Worm (Caenorhabditis elegans): Measurements from ENCODE around the gene nlf-1.

Gene nlf-1

ce11 chrX:1018586-1018985 is 1.2 kb upstream of the nlf-1 start (continued):
- TF ChIP-seq unc-130 (GFP tag; optimal IDR thresholded peaks at IDR 0.05) (no peak), madf-3 (GFP tag; IDR thresholded peaks at IDR 0.05) (no peak), ceh-79 (tag; optimal IDR thresholded peaks at IDR 0.05) (no peak), zfh-2 (GFP tag; conservative IDR thresholded peaks at IDR 0.05) (peak; percentile 58), attf-6 (GFP tag; IDR thresholded peaks at IDR 0.05) (no peak), Y79H2A.3 (GFP tag; conservative IDR thresholded peaks at IDR 0.05) (no peak), F57A8.1 (GFP tag; optimal IDR thresholded peaks at IDR 0.05) (no peak), chd-7 (tag; optimal IDR thresholded peaks at IDR 0.05) (peak; percentile 9), B0035.1 (tag; optimal IDR thresholded peaks at IDR 0.05) (no peak)

- no peak for TF ChIP-seq cebp-2 (GFP tag; IDR thresholded peaks at IDR 0.05)
- TF ChIP-seq K12H6.12 (tag; optimal IDR thresholded peaks at IDR 0.05), result no peak
- TF ChIP-seq rpc-1 (optimal IDR thresholded peaks at IDR 0.05), result no peak
- TF ChIP-seq rpc-1 (tag; optimal IDR thresholded peaks at IDR 0.05), result peak; percentile 26
These were observed 2.7 kb downstream of the nlf-1 start for ce11 chrX:1014708-1015107.

- TF ChIP-seq T07F8.4 (tag; optimal IDR thresholded peaks at IDR 0.05) (no peak), him-1 (tag; optimal IDR thresholded peaks at IDR 0.05) (no peak), nfya-1 (tag; optimal IDR thresholded peaks at IDR 0.05; ENCODE audit: borderline replicate concordance, insufficient read depth) (no peak), Y53F4B.3 (GFP tag; IDR thresholded peaks at IDR 0.05) (no peak), somi-1 (GFP tag; optimal IDR thresholded peaks at IDR 0.05) (peak; percentile 55), pbrm-1 (GFP tag; IDR thresholded peaks at IDR 0.05) (0 out of 2 replicates have a peak, but pooled peaks have one; percentile 34), K11D2.4 (GFP tag; IDR thresholded peaks at IDR 0.05) (peak; percentile 70), hmg-1.2 (GFP tag; IDR thresholded peaks at IDR 0.05) (peak; percentile 40; the same call in 1 of the 2 replicates), lir-1 (GFP tag; conservative IDR thresholded peaks at IDR 0.05) (no peak), ekl-4 (GFP tag; IDR thresholded peaks at IDR 0.05) (0 out of 2 replicates have a peak, but pooled peaks have one; percentile 51), F10E7.11 (tag; optimal IDR thresholded peaks at IDR 0.05) (peak; percentile 7), hmg-20 (GFP tag; IDR thresholded peaks at IDR 0.05) (no peak; the same call in 1 of the 2 replicates), Y56A3A.18 (GFP tag; IDR thresholded peaks at IDR 0.05) (peak; percentile 78; the same call in 1 of the 2 replicates), nhr-27 (tag; optimal IDR thresholded peaks at IDR 0.05) (no peak), atf-7 (tag; optimal IDR thresholded peaks at IDR 0.05) (peak; percentile 26), egl-18 (GFP tag; IDR thresholded peaks at IDR 0.05) (no peak), tbp1 (GFP tag; optimal IDR thresholded peaks at IDR 0.05) (peak; percentile 16), ceh-58 (GFP tag; IDR thresholded peaks at IDR 0.05) (0 out of 2 replicates have a peak, but pooled peaks have one; percentile 3), madf-3 (GFP tag; IDR thresholded peaks at IDR 0.05) (0 out of 2 replicates have a peak, but pooled peaks have one; percentile 57), hlh-12 (tag; optimal IDR thresholded peaks at IDR 0.05) (no peak), Y67H2A.10 (GFP tag; conservative IDR thresholded peaks at IDR 0.05) (no peak), attf-3 (GFP tag; conservative IDR thresholded peaks at IDR 0.05) (no peak), nhr-120 (GFP tag; IDR thresholded peaks at IDR 0.05) (no peak), ets-4 (GFP tag; optimal IDR thresholded peaks at IDR 0.05) (no peak), lin-40 (tag; optimal IDR thresholded peaks at IDR 0.05) (peak; percentile 17), F49E8.2 (tag; optimal IDR thresholded peaks at IDR 0.05; ENCODE audit: insufficient read depth) (no peak), repo-1 (tag; optimal IDR thresholded peaks at IDR 0.05) (peak; percentile 45), Y95B8A.8 (GFP tag; IDR thresholded peaks at IDR 0.05) (peak; percentile 72; the same call in 1 of the 2 replicates), ztf-22 (GFP tag; optimal IDR thresholded peaks at IDR 0.05) (peak; percentile 35), K12H6.12 (tag; optimal IDR thresholded peaks at IDR 0.05) (peak; percentile 16), cebp-1 (GFP tag; IDR thresholded peaks at IDR 0.05) (no peak), cebp-1 (tag; optimal IDR thresholded peaks at IDR 0.05) (peak; percentile 57), athp-1 (tag; optimal IDR thresholded peaks at IDR 0.05) (peak; percentile 25), tlf-1 (GFP tag; optimal IDR thresholded peaks at IDR 0.05) (peak; percentile 58), let-607 (tag; optimal IDR thresholded peaks at IDR 0.05) (peak; percentile 22)
These were observed 4.9 kb downstream of the nlf-1 start for ce11 chrX:1012385-1012866.

Measured in whole organism, young adult.